Worm (Caenorhabditis elegans): Measurements from ENCODE around the gene C48D1.1.

- no peak for TF ChIP-seq zag-1 (tag; optimal IDR thresholded peaks at IDR 0.05)
- TF ChIP-seq nhr-77 (tag; optimal IDR thresholded peaks at IDR 0.05): no peak
- no peak for TF ChIP-seq blmp-1 (tag; optimal IDR thresholded peaks at IDR 0.05)
- no peak for TF ChIP-seq snu-23 (GFP tag; optimal IDR thresholded peaks at IDR 0.05)
- TF ChIP-seq nhr-12 (tag; optimal IDR thresholded peaks at IDR 0.05): no peak
- no peak for TF ChIP-seq fkh-10 (GFP tag; optimal IDR thresholded peaks at IDR 0.05)
- TF ChIP-seq lin-15B (tag; optimal IDR thresholded peaks at IDR 0.05): no peak
- TF ChIP-seq snpc-4 (tag; optimal IDR thresholded peaks at IDR 0.05): no peak
- TF ChIP-seq ceh-8 (GFP tag; optimal IDR thresholded peaks at IDR 0.05): no peak
- no peak for TF ChIP-seq nhr-76 (tag; optimal IDR thresholded peaks at IDR 0.05)
These were observed 46.8 kb upstream of the C48D1.1 start, which contains the start of gene cox-11 for ce11 chrIV:13244024-13244423.

Data from whole organism, L1 larva.